Worm (Caenorhabditis elegans) whole organism, late embryonic: ENCODE results near the gene srbc-59.

Experiments
- C08G9.2 ChIP-seq: sonication (generic microtip); optimal IDR thresholded peaks from 2 replicates; lab custom pipeline; 2016; ENCODE audit warnings: mild to moderate bottlenecking, missing genetic modification characterization, moderate library complexity, missing compliant biosample characterization
- K02D7.2 ChIP-seq: sonication (generic microtip); optimal IDR thresholded peaks from 2 replicates; lab custom pipeline; 2017; ENCODE audit warnings: mild to moderate bottlenecking, missing genetic modification characterization, missing compliant biosample characterization
- ahr-1 ChIP-seq: sonication (generic microtip); optimal IDR thresholded peaks from 2 replicates; lab custom pipeline; 2016; ENCODE audit warnings: missing genetic modification characterization, missing compliant biosample characterization
- ceh-14 ChIP-seq: sonication (generic microtip); optimal IDR thresholded peaks from 2 replicates; lab custom pipeline; 2016; ENCODE audit warnings: missing genotype, missing genetic modification characterization, missing compliant biosample characterization
- ceh-19 ChIP-seq: fragments of 200-800 bp; sonication (Bioruptor generic); optimal IDR thresholded peaks from 2 replicates; lab custom pipeline; 2018; ENCODE audit warnings: mild to moderate bottlenecking, missing genetic modification characterization, missing compliant biosample characterization
- ceh-22 ChIP-seq: sonication (generic microtip); optimal IDR thresholded peaks from 2 replicates; lab custom pipeline; 2017; ENCODE audit warnings: missing biosample characterization, missing genetic modification characterization
- ceh-30 ChIP-seq: fragments of 150-350 bp; optimal IDR thresholded peaks from 2 replicates; lab custom pipeline; 2014; ENCODE audit warnings: missing biosample characterization, missing genetic modification characterization
- ceh-31 ChIP-seq: sonication (generic microtip); optimal IDR thresholded peaks from 2 replicates; lab custom pipeline; 2016; ENCODE audit warnings: missing genetic modification characterization, missing compliant biosample characterization
- ceh-34 ChIP-seq: sonication (generic microtip); optimal IDR thresholded peaks from 2 replicates; lab custom pipeline; 2016; ENCODE audit warnings: mild to moderate bottlenecking, missing genetic modification characterization, missing compliant biosample characterization
- ceh-45 ChIP-seq: fragments of 200-800 bp; sonication (Bioruptor generic); IDR thresholded peaks from 2 replicates; pipeline ENCODE4 v1.3.6; 2022; ENCODE audit warnings: missing genetic modification reagents, missing genetic modification characterization, missing compliant biosample characterization
- ceh-48 ChIP-seq: sonication (generic microtip); optimal IDR thresholded peaks from 2 replicates; lab custom pipeline; 2016; ENCODE audit warnings: missing genetic modification characterization, inconsistent platforms, missing compliant biosample characterization
- dmd-4 ChIP-seq: sonication (generic microtip); optimal IDR thresholded peaks from 2 replicates; lab custom pipeline; 2016; ENCODE audit warnings: borderline replicate concordance, missing genetic modification characterization, missing compliant biosample characterization
- fax-1 ChIP-seq: sonication (generic microtip); optimal IDR thresholded peaks from 2 replicates; lab custom pipeline; 2016; ENCODE audit warnings: missing genotype, missing genetic modification characterization, missing compliant biosample characterization
- fkh-10 ChIP-seq: fragments of 150-350 bp; optimal IDR thresholded peaks from 2 replicates; lab custom pipeline; 2014; ENCODE audit warnings: missing biosample characterization, missing genetic modification reagents, missing genetic modification characterization
- fkh-6 ChIP-seq: sonication (generic microtip); optimal IDR thresholded peaks from 2 replicates; lab custom pipeline; 2016; ENCODE audit warnings: missing genetic modification characterization, missing compliant biosample characterization
- hlh-13 ChIP-seq: fragments of 200-800 bp; sonication (Bioruptor generic); optimal IDR thresholded peaks from 2 replicates; lab custom pipeline; 2018; ENCODE audit warnings: mild to moderate bottlenecking, missing genetic modification characterization, missing compliant biosample characterization
- hlh-15 ChIP-seq: sonication (generic microtip); optimal IDR thresholded peaks from 2 replicates; lab custom pipeline; 2016; ENCODE audit warnings: missing genetic modification characterization, missing compliant biosample characterization
- hlh-6 ChIP-seq: sonication (generic microtip); optimal IDR thresholded peaks from 2 replicates; lab custom pipeline; 2016; ENCODE audit warnings: missing genotype, missing genetic modification characterization, missing compliant biosample characterization
- madf-2 ChIP-seq: sonication (generic microtip); optimal IDR thresholded peaks from 2 replicates; lab custom pipeline; 2017; ENCODE audit warnings: missing genetic modification characterization, missing compliant biosample characterization
- mec-3 ChIP-seq: sonication (generic microtip); optimal IDR thresholded peaks from 2 replicates; lab custom pipeline; 2016; ENCODE audit warnings: borderline replicate concordance, missing genetic modification characterization, missing compliant biosample characterization
- nfya-1 ChIP-seq: sonication (generic microtip); optimal IDR thresholded peaks from 2 replicates; lab custom pipeline; 2017; ENCODE audit warnings: missing genetic modification characterization, mild to moderate bottlenecking, missing compliant biosample characterization, antibody characterized with exemption, moderate library complexity
- nhr-11 ChIP-seq: fragments of 150-350 bp; optimal IDR thresholded peaks from 2 replicates; lab custom pipeline; 2014; ENCODE audit warnings: missing biosample characterization, missing genetic modification characterization
- pat-9 ChIP-seq: fragments of 200-800 bp; sonication (Bioruptor generic); optimal IDR thresholded peaks from 2 replicates; lab custom pipeline; 2018; ENCODE audit warnings: mild to moderate bottlenecking, missing genetic modification characterization, moderate library complexity, missing compliant biosample characterization
- pax-1 ChIP-seq: fragments of 150-350 bp; optimal IDR thresholded peaks from 2 replicates; lab custom pipeline; 2014; ENCODE audit warnings: missing biosample characterization, missing genetic modification characterization
- pha-2 ChIP-seq: sonication (generic microtip); optimal IDR thresholded peaks from 2 replicates; lab custom pipeline; 2017; ENCODE audit warnings: mild to moderate bottlenecking, missing genetic modification characterization, missing compliant biosample characterization
- pqm-1 ChIP-seq: sonication (generic microtip); optimal IDR thresholded peaks from 2 replicates; lab custom pipeline; 2016; ENCODE audit warnings: missing genetic modification characterization, missing compliant biosample characterization
- pros-1 ChIP-seq: fragments of 150-350 bp; optimal IDR thresholded peaks from 2 replicates; lab custom pipeline; 2014; ENCODE audit warnings: missing biosample characterization, missing genetic modification reagents, missing genetic modification characterization
- ref-2 ChIP-seq: sonication (generic microtip); optimal IDR thresholded peaks from 2 replicates; lab custom pipeline; 2016; ENCODE audit warnings: missing genetic modification characterization, missing compliant biosample characterization
- sox-4 ChIP-seq: sonication (generic microtip); optimal IDR thresholded peaks from 2 replicates; lab custom pipeline; 2017; ENCODE audit warnings: mild to moderate bottlenecking, missing genetic modification characterization, inconsistent platforms, missing compliant biosample characterization
- tbx-2 ChIP-seq: sonication (generic microtip); optimal IDR thresholded peaks from 2 replicates; lab custom pipeline; 2016; ENCODE audit warnings: missing genetic modification characterization, missing compliant biosample characterization
- tbx-7 ChIP-seq: sonication (generic microtip); optimal IDR thresholded peaks from 2 replicates; lab custom pipeline; 2016; ENCODE audit warnings: missing genotype, missing genetic modification characterization, missing compliant biosample characterization
- ttx-3 ChIP-seq: sonication (generic microtip); optimal IDR thresholded peaks from 2 replicates; lab custom pipeline; 2016; ENCODE audit warnings: missing genetic modification reagents, missing genetic modification characterization, missing compliant biosample characterization
- unc-3 ChIP-seq, 2 experiments: fragments of 200-800 bp in 1 of 2; sonication (Bioruptor generic) in 1 of 2; sonication (generic microtip) in 1 of 2; conservative IDR thresholded peaks in 1 of 2; optimal IDR thresholded peaks in 1 of 2; 2 replicates each; pipeline versions ENCODE4 v1.3.6 to Lab custom; 2016 to 2022; ENCODE audit warnings: missing compliant biosample characterization in 2 of 2, missing genetic modification characterization in 2 of 2, missing genetic modification reagents in 1 of 2
- unc-42 ChIP-seq: sonication (generic microtip); optimal IDR thresholded peaks from 2 replicates; lab custom pipeline; 2016; ENCODE audit warnings: missing genotype, missing genetic modification characterization, missing compliant biosample characterization
- unc-55 ChIP-seq: sonication (generic microtip); optimal IDR thresholded peaks from 2 replicates; lab custom pipeline; 2017; ENCODE audit warnings: missing biosample characterization, missing genetic modification reagents, missing genetic modification characterization
- ztf-16 ChIP-seq: sonication (generic microtip); optimal IDR thresholded peaks from 2 replicates; lab custom pipeline; 2017; ENCODE audit warnings: missing genetic modification characterization, missing compliant biosample characterization

Gene srbc-59

DNA sequence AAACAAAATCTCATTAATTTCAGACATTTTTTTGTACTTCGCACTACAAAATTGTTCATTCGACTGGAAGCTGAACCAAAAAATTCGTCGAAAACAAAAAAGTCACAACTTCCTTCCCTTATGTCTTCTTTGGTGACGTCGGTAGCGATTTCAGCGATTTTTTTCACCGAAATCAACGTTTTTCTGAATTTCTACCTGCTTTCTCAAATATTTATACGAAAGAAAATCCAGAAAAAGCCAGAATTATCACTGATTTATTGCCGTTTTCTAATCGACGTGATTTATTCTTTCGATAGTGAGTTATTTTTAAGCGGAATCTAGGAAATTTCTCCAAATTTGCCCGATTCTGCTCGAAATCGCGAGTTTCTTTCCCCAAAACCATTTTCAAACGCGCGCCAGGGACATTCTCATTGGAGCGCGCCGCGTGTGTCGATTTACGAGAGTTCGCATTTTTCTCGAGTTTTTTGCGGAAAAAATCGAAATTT is 3.5 kb upstream of the srbc-59 start, which contains the start of gene srbc-58:
srbc-58 (plus strand) TSS at position 121 of the 485 bp plus-strand sequence.
- no peak for TF ChIP-seq ceh-30 (tag; lab: Kevin White, UChicago)
- TF ChIP-seq nhr-11, result no peak
- no peak for TF ChIP-seq pat-9 (tag; lab: Kevin White, UChicago)
- no peak for TF ChIP-seq fkh-10
- no peak for TF ChIP-seq fkh-6 (tag; lab: Kevin White, UChicago)
- no peak for TF ChIP-seq pha-2 (tag; lab: Kevin White, UChicago)
- no peak for TF ChIP-seq ztf-16 (tag; lab: Kevin White, UChicago)

DNA sequence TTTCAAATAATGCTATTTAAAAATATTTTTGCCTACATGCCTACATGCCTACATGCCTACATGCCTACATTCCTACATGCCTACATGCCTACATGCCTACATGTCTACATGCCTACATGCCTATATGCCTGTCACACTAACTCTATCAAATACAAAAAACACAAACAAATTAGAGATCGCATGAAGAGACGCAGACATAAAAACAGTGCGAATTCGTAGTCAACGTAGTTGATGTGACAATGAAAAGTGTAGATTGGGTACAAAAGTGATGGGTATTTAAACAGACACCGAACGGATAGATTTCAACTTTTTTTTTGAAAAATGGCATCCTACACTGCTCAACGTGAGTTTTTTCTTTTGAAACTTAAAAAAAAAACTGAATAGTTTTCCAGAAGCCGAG is 1.2 kb upstream of the srbc-59 start, which contains the start of gene R09E12.9:
R09E12.9 (plus strand) TSS at position 316 of the 400 bp plus-strand sequence.
- TF ChIP-seq dmd-4, result no peak
- no peak for TF ChIP-seq ref-2 (tag; lab: Kevin White, UChicago)

DNA sequence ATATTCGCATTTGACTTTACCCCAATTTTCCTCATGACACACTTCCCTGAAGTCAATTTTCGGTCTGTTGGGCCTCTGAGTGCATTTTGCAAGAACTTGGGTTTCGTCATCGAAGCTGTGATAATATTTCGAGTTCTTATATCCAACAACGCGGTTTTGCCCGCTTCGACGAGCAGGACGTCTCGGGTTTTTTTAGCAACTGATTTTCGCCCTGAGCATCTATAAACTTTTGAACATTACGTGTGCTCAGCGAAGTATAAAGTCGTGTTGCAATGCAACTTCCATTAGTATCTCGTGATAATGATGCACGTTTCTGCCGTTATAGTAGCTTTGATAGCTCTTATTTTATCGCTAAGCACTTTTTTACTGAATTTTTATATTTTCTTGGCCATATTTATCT is 1.6 kb downstream of the srbc-59 start, which contains the start of gene srbc-60:
srbc-60 (plus strand) TSS at position 301 of the 400 bp plus-strand sequence.
- no peak for TF ChIP-seq madf-2
- TF ChIP-seq mec-3 (tag; lab: Kevin White, UChicago), result no peak
- no peak for TF ChIP-seq hlh-15 (tag; lab: Kevin White, UChicago)
- no peak for TF ChIP-seq hlh-6 (tag; lab: Kevin White, UChicago)
- TF ChIP-seq ceh-45 (GFP tag; lab: Robert Waterston, UW), result no peak
- TF ChIP-seq dmd-4, result no peak
- TF ChIP-seq unc-3 (GFP tag; conservative IDR thresholded peaks at IDR 0.05; lab: Robert Waterston, UW), result no peak
- no peak for TF ChIP-seq unc-3 (tag; optimal IDR thresholded peaks at IDR 0.05; lab: Kevin White, UChicago)
- no peak for TF ChIP-seq tbx-7 (tag; lab: Kevin White, UChicago)
- TF ChIP-seq pax-1, result no peak
- TF ChIP-seq pha-2 (tag; lab: Kevin White, UChicago), result no peak
- no peak for TF ChIP-seq ceh-22 (tag; lab: Kevin White, UChicago)
- no peak for TF ChIP-seq sox-4
- no peak for TF ChIP-seq tbx-2 (tag; lab: Kevin White, UChicago)
- TF ChIP-seq pros-1 (tag; lab: Kevin White, UChicago), result no peak
- no peak for TF ChIP-seq ceh-31 (tag; lab: Kevin White, UChicago)
- no peak for TF ChIP-seq C08G9.2
- TF ChIP-seq ceh-30 (tag; lab: Kevin White, UChicago), result no peak
- TF ChIP-seq, all 69 proteins: peak for 0

DNA sequence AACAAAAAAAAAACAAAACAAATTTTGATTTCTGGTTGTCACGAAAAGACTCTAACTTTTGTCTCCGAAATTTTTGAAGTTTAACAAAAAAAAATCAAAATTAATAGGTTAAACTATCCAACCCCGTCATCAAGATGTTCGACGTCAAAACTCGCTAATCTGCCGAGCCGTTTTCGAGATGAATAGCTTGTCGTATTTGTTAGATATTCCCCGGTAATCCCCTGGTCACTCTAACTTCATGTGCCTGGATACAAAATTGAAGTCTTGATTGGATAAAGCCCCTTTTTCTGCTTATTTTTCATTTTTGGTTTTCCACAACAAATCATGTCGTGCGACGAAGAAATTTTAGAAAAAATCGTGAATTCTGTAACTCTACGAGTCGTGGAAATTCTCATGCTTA is 4.0 kb downstream of the srbc-59 start, which contains the start of gene srab-16:
srab-16 (plus strand) TSS at position 301 of the 400 bp plus-strand sequence.
- TF ChIP-seq pqm-1 (tag; lab: Kevin White, UChicago) (no peak), ceh-19 (GFP tag; lab: Kevin White, UChicago) (no peak), unc-3 (GFP tag; conservative IDR thresholded peaks at IDR 0.05; lab: Robert Waterston, UW) (no peak), unc-3 (tag; optimal IDR thresholded peaks at IDR 0.05; lab: Kevin White, UChicago) (no peak), ceh-34 (tag; lab: Kevin White, UChicago) (no peak), ceh-14 (tag; lab: Kevin White, UChicago) (no peak)

DNA sequence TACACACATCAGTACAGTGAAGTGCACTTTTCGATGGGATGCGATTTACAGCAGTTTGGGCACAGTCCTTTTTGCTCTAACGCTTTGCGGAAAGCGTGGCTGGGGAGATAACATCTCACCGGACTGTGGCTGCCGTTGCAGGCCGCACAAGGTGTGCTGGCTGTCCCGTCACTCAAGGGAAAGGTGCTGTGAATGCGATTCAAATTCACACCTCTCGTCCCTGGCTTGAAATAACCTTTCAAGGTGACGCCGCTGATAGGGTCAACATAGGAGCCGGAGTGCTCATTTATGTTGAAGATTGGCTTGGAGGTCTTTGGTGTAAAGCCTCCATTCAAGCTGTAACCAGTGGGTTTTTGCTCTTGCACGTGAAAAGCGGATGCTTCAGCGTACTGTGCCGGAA is 15.7 kb downstream of the srbc-59 start:
- TF ChIP-seq nfya-1 (tag; lab: Kevin White, UChicago) (no peak), fkh-6 (tag; lab: Kevin White, UChicago) (no peak), ttx-3 (tag; lab: Kevin White, UChicago) (no peak), unc-3 (GFP tag; conservative IDR thresholded peaks at IDR 0.05; lab: Robert Waterston, UW) (no peak), unc-3 (tag; optimal IDR thresholded peaks at IDR 0.05; lab: Kevin White, UChicago) (no peak), fax-1 (no peak), C08G9.2 (no peak), K02D7.2 (tag; lab: Kevin White, UChicago) (no peak), unc-55 (GFP tag; lab: Kevin White, UChicago) (no peak), pros-1 (tag; lab: Kevin White, UChicago) (no peak), ceh-34 (tag; lab: Kevin White, UChicago) (no peak), hlh-13 (GFP tag; lab: Kevin White, UChicago) (no peak), unc-42 (tag; lab: Kevin White, UChicago) (no peak), ceh-14 (tag; lab: Kevin White, UChicago) (no peak), ceh-48 (no peak), ceh-22 (tag; lab: Kevin White, UChicago) (no peak), ahr-1 (tag; lab: Kevin White, UChicago) (no peak), pqm-1 (tag; lab: Kevin White, UChicago) (no peak)
